Fruit fly (Drosophila melanogaster) whole organism, embryonic: Measurements from ENCODE around the gene CG1998.
A peak's percentile ranks its signal among the peaks of the same experiment; 100 is the strongest.

Source experiments
- Aef1 ChIP-seq: fragments of 200-800 bp; sonication (Bioruptor generic); IDR thresholded peaks from 3 replicates; pipeline ENCODE4 v1.3.6; 2022; ENCODE audit warnings: missing biosample characterization, missing genetic modification characterization
- CG10543 ChIP-seq: fragments of 200-800 bp; sonication (Bioruptor generic); optimal IDR thresholded peaks from 3 replicates; lab custom pipeline; 2017; ENCODE audit warnings: missing biosample characterization, mild to moderate bottlenecking, missing genetic modification characterization, moderate library complexity
- CG10654 ChIP-seq: fragments of 200-800 bp; sonication (Bioruptor generic); optimal IDR thresholded peaks from 2 replicates; lab custom pipeline; 2016; ENCODE audit warnings: missing biosample characterization, missing genetic modification characterization
- CG11456 ChIP-seq: fragments of 200-800 bp; sonication (Bioruptor generic); IDR thresholded peaks from 3 replicates; pipeline ENCODE4 v1.3.6; 2022; ENCODE audit warnings: missing biosample characterization, missing genetic modification characterization
- CG11695 ChIP-seq: fragments of 200-800 bp; sonication (Bioruptor generic); IDR thresholded peaks from 3 replicates; pipeline ENCODE4 v1.3.6; 2022; ENCODE audit warnings: missing biosample characterization, missing genetic modification characterization
- CG12155 ChIP-seq: fragments of 200-800 bp; sonication (Bioruptor generic); optimal IDR thresholded peaks from 3 replicates; lab custom pipeline; 2016; ENCODE audit warnings: missing biosample characterization, missing genetic modification characterization
- CG12236 ChIP-seq: fragments of 200-800 bp; sonication (Bioruptor generic); optimal IDR thresholded peaks from 2 replicates; lab custom pipeline; 2016; ENCODE audit warnings: missing biosample characterization, missing genetic modification characterization
- CG13894 ChIP-seq: fragments of 200-800 bp; sonication (Bioruptor generic); optimal IDR thresholded peaks from 3 replicates; lab custom pipeline; 2018; ENCODE audit warnings: missing biosample characterization, mild to moderate bottlenecking, missing genetic modification characterization, moderate library complexity
- CG14710 ChIP-seq: fragments of 200-800 bp; sonication (Bioruptor generic); optimal IDR thresholded peaks from 3 replicates; lab custom pipeline; 2019; ENCODE audit warnings: missing biosample characterization, mild to moderate bottlenecking, missing genetic modification characterization, moderate library complexity
- CG1603 ChIP-seq: fragments of 200-800 bp; sonication (Bioruptor generic); optimal IDR thresholded peaks from 2 replicates; lab custom pipeline; 2019; ENCODE audit warnings: missing biosample characterization, mild to moderate bottlenecking, missing genetic modification characterization, moderate library complexity
- CG17359 ChIP-seq: fragments of 200-800 bp; sonication (Bioruptor generic); optimal IDR thresholded peaks from 3 replicates; lab custom pipeline; 2018; ENCODE audit warnings: missing biosample characterization, mild to moderate bottlenecking, missing genetic modification characterization, moderate library complexity
- CG18476 ChIP-seq: fragments of 200-800 bp; sonication (Bioruptor generic); optimal IDR thresholded peaks from 2 replicates; lab custom pipeline; 2016; ENCODE audit warnings: missing biosample characterization, mild to moderate bottlenecking, missing genetic modification characterization
- CG31388 ChIP-seq: fragments of 200-800 bp; sonication (Bioruptor generic); optimal IDR thresholded peaks from 2 replicates; lab custom pipeline; 2016; ENCODE audit warnings: missing biosample characterization, missing genetic modification characterization
- CG32772 ChIP-seq: fragments of 200-800 bp; sonication (Bioruptor generic); IDR thresholded peaks from 2 replicates; pipeline ENCODE4 v1.3.6; 2022; ENCODE audit warnings: missing biosample characterization, missing genetic modification characterization
- CG33213 ChIP-seq: fragments of 200-800 bp; sonication (Bioruptor generic); optimal IDR thresholded peaks from 3 replicates; lab custom pipeline; 2016; ENCODE audit warnings: missing biosample characterization, missing genetic modification characterization
- CG34376 ChIP-seq: fragments of 200-800 bp; sonication (Bioruptor generic); optimal IDR thresholded peaks from 2 replicates; lab custom pipeline; 2018; ENCODE audit warnings: missing biosample characterization, mild to moderate bottlenecking, missing genetic modification characterization
- CG4404 ChIP-seq: fragments of 200-800 bp; sonication (Bioruptor generic); IDR thresholded peaks from 2 replicates; pipeline ENCODE4 v1.3.6; 2022; ENCODE audit warnings: missing biosample characterization, missing genetic modification characterization
- CG4707 ChIP-seq: fragments of 200-800 bp; sonication (Bioruptor generic); optimal IDR thresholded peaks from 2 replicates; lab custom pipeline; 2018; ENCODE audit warnings: missing biosample characterization, mild to moderate bottlenecking, missing genetic modification characterization, moderate library complexity
- CG6254 ChIP-seq: fragments of 200-800 bp; sonication (Bioruptor generic); optimal IDR thresholded peaks from 3 replicates; lab custom pipeline; 2017; ENCODE audit warnings: mild to moderate bottlenecking, missing biosample characterization, missing genetic modification reagents, missing genetic modification characterization
- CG7839 ChIP-seq: fragments of 200-800 bp; sonication (Bioruptor generic); optimal IDR thresholded peaks from 3 replicates; lab custom pipeline; 2018; ENCODE audit warnings: missing biosample characterization, mild to moderate bottlenecking, missing genetic modification characterization, moderate library complexity
- CG8290 ChIP-seq, 3 experiments: fragments of 200-800 bp; sonication (Bioruptor generic); optimal IDR thresholded peaks; 2 replicates each; lab custom pipeline; 2016 to 2019; ENCODE audit warnings: missing biosample characterization in 3 of 3, missing genetic modification characterization in 3 of 3, mild to moderate bottlenecking in 2 of 3, moderate library complexity in 1 of 3
- Elba2 ChIP-seq: fragments of 200-800 bp; sonication (Bioruptor generic); optimal IDR thresholded peaks from 3 replicates; lab custom pipeline; 2016; ENCODE audit warnings: missing biosample characterization, missing genetic modification characterization
- Hey ChIP-seq: fragments of 200-800 bp; sonication (Bioruptor generic); optimal IDR thresholded peaks from 3 replicates; lab custom pipeline; 2018; ENCODE audit warnings: missing biosample characterization, mild to moderate bottlenecking, missing genetic modification characterization
- Hsf ChIP-seq: fragments of 200-800 bp; sonication (Bioruptor generic); optimal IDR thresholded peaks from 3 replicates; lab custom pipeline; 2016; ENCODE audit warnings: missing biosample characterization, missing genetic modification characterization
- Kr ChIP-seq: fragments of 200-800 bp; sonication (Bioruptor generic); optimal IDR thresholded peaks from 2 replicates; lab custom pipeline; 2017; ENCODE audit warnings: missing biosample characterization, mild to moderate bottlenecking, missing genetic modification characterization
- MBD-R2 ChIP-seq: fragments of 200-800 bp; sonication (Bioruptor generic); IDR thresholded peaks from 2 replicates; pipeline ENCODE4 v1.3.6; 2022; ENCODE audit warnings: missing biosample characterization, missing genetic modification characterization
- MTF-1 ChIP-seq: fragments of 200-800 bp; sonication (Bioruptor generic); optimal IDR thresholded peaks from 2 replicates; lab custom pipeline; 2018; ENCODE audit warnings: missing biosample characterization, mild to moderate bottlenecking, missing genetic modification characterization, borderline replicate concordance
- NC2α ChIP-seq: fragments of 200-800 bp; sonication (Bioruptor generic); optimal IDR thresholded peaks from 2 replicates; lab custom pipeline; 2016; ENCODE audit warnings: missing biosample characterization, missing genetic modification characterization
- Pdp1 ChIP-seq, 2 experiments: fragments of 200-800 bp; sonication (Bioruptor generic); optimal IDR thresholded peaks; 3 replicates each; lab custom pipeline; 2016; ENCODE audit warnings: missing biosample characterization in 2 of 2, missing genetic modification characterization in 2 of 2, mild to moderate bottlenecking in 1 of 2, moderate library complexity in 1 of 2
- abd-A ChIP-seq: fragments of 200-800 bp; sonication (Bioruptor generic); optimal IDR thresholded peaks from 3 replicates; lab custom pipeline; 2019; ENCODE audit warnings: missing biosample characterization, mild to moderate bottlenecking, missing genetic modification characterization, moderate library complexity
- cg ChIP-seq: fragments of 200-800 bp; sonication (Bioruptor generic); optimal IDR thresholded peaks from 3 replicates; lab custom pipeline; 2019; ENCODE audit warnings: missing biosample characterization, mild to moderate bottlenecking, missing genetic modification characterization, moderate library complexity
- ci ChIP-seq: fragments of 200-800 bp; sonication (Bioruptor generic); IDR thresholded peaks from 3 replicates; pipeline ENCODE4 v1.3.6; 2022; ENCODE audit warnings: missing biosample characterization, missing genetic modification characterization
- danr ChIP-seq: fragments of 200-800 bp; sonication (Bioruptor generic); IDR thresholded peaks from 2 replicates; pipeline ENCODE4 v1.3.6; 2022; ENCODE audit warnings: missing biosample characterization, missing genetic modification characterization
- exex ChIP-seq: fragments of 200-800 bp; sonication (Bioruptor generic); optimal IDR thresholded peaks from 4 replicates; lab custom pipeline; 2018; ENCODE audit warnings: missing biosample characterization, mild to moderate bottlenecking, missing genetic modification characterization, moderate library complexity
- gce ChIP-seq: fragments of 200-800 bp; sonication (Bioruptor generic); IDR thresholded peaks from 3 replicates; pipeline ENCODE4 v1.3.6; 2022; ENCODE audit warnings: missing biosample characterization, missing genetic modification characterization
- gfzf ChIP-seq: fragments of 200-800 bp; sonication (Bioruptor generic); optimal IDR thresholded peaks from 2 replicates; lab custom pipeline; 2016; ENCODE audit warnings: missing biosample characterization, mild to moderate bottlenecking, missing genetic modification characterization, moderate library complexity
- ham ChIP-seq: fragments of 200-800 bp; sonication (Bioruptor generic); IDR thresholded peaks from 2 replicates; pipeline ENCODE4 v1.3.6; 2022; ENCODE audit warnings: missing biosample characterization, missing genetic modification characterization
- her ChIP-seq: fragments of 200-800 bp; sonication (Bioruptor generic); optimal IDR thresholded peaks from 2 replicates; lab custom pipeline; 2016; ENCODE audit warnings: missing biosample characterization, missing genetic modification characterization
- lilli ChIP-seq: fragments of 200-800 bp; sonication (Bioruptor generic); optimal IDR thresholded peaks from 3 replicates; lab custom pipeline; 2016; ENCODE audit warnings: missing biosample characterization, missing genetic modification characterization
- onecut ChIP-seq: fragments of 200-800 bp; sonication (Bioruptor generic); IDR thresholded peaks from 2 replicates; pipeline ENCODE4 v1.3.6; 2022; ENCODE audit warnings: missing biosample characterization, missing genetic modification characterization
- psq ChIP-seq: fragments of 200-800 bp; sonication (Bioruptor generic); optimal IDR thresholded peaks from 2 replicates; lab custom pipeline; 2017; ENCODE audit warnings: missing biosample characterization, missing genetic modification characterization
- sd ChIP-seq: fragments of 200-800 bp; sonication (Bioruptor generic); optimal IDR thresholded peaks from 3 replicates; lab custom pipeline; 2018; ENCODE audit warnings: missing biosample characterization, mild to moderate bottlenecking, missing genetic modification characterization, moderate library complexity
- sqz ChIP-seq: fragments of 200-800 bp; sonication (Bioruptor generic); optimal IDR thresholded peaks from 3 replicates; lab custom pipeline; 2018; ENCODE audit warnings: missing biosample characterization, mild to moderate bottlenecking, missing genetic modification characterization
- sug ChIP-seq: fragments of 200-800 bp; optimal IDR thresholded peaks from 2 replicates; lab custom pipeline; 2019; ENCODE audit warnings: missing biosample characterization, mild to moderate bottlenecking, missing genetic modification characterization, moderate library complexity
- ttk ChIP-seq: fragments of 200-800 bp; sonication (Bioruptor generic); IDR thresholded peaks from 2 replicates; pipeline ENCODE4 v2.1.2; 2022; ENCODE audit warnings: missing biosample characterization, missing genetic modification characterization
- tup ChIP-seq: fragments of 200-800 bp; sonication (Bioruptor generic); optimal IDR thresholded peaks from 2 replicates; lab custom pipeline; 2016; ENCODE audit warnings: missing biosample characterization, mild to moderate bottlenecking, missing genetic modification characterization, moderate library complexity

CG1998 gene

dm6 chrX:13401245-13401644 is 11.6 kb downstream of the CG1998 start (continued):
- TF ChIP-seq gce (GFP tag; lab: Robert Waterston, UW) (no peak), sd (tag; lab: Kevin White, UChicago) (no peak), CG1603 (peak; percentile 26), danr (no peak), CG7839 (tag; lab: Kevin White, UChicago) (peak; percentile 24), CG8290 (GFP tag; optimal IDR thresholded peaks at IDR 0.05; lab: Kevin White, UChicago) (no peak), CG8290 (tag; optimal IDR thresholded peaks at IDR 0.05; lab: Kevin White, UChicago) (no peak), CG12155 (GFP tag; lab: Kevin White, UChicago) (no peak), CG11456 (GFP tag; lab: Robert Waterston, UW) (no peak; the same call in 2 of the 3 replicates)

dm6 chrX:13397610-13398009 is 15.3 kb downstream of the CG1998 start:
- TF ChIP-seq sd (tag; lab: Kevin White, UChicago) (peak; percentile 14), CG34376 (GFP tag; lab: Kevin White, UChicago) (peak; percentile 24), Elba2 (GFP tag; lab: Kevin White, UChicago) (no peak), Hey (tag; lab: Kevin White, UChicago) (peak; percentile 56), Pdp1 (GFP tag; optimal IDR thresholded peaks at IDR 0.05; lab: Kevin White, UChicago) (peak in 1 of 2 experiments; percentile 33), sug (peak; percentile 46), CG13894 (peak; percentile 4), CG4707 (GFP tag; lab: Kevin White, UChicago) (peak; percentile 55), abd-A (peak; percentile 41), CG32772 (GFP tag; lab: Robert Waterston, UW) (peak; percentile 47; the same call in 1 of the 2 replicates), sqz (GFP tag; lab: Kevin White, UChicago) (peak; percentile 81), gfzf (no peak), CG33213 (no peak), MBD-R2 (0 out of 2 replicates have a peak, but pooled peaks have one; percentile 8), CG10543 (peak; percentile 20), lilli (GFP tag; lab: Kevin White, UChicago) (no peak), exex (tag; lab: Kevin White, UChicago) (peak; percentile 52), CG31388 (GFP tag; lab: Kevin White, UChicago) (no peak), MTF-1 (GFP tag; lab: Kevin White, UChicago) (no peak)

dm6 chrX:13396378-13397099 is 16.3 kb downstream of the CG1998 start, which contains the start of gene Bcat:
TSS of gene Bcat (plus strand) at chrX:13396899.
- TF ChIP-seq Hsf (GFP tag; lab: Kevin White, UChicago), result peak; percentile 21
- TF ChIP-seq CG14710, result peak; percentile 20
- peak; percentile 65 for TF ChIP-seq cg (GFP tag; lab: Kevin White, UChicago)
- no peak for TF ChIP-seq onecut (GFP tag; lab: Robert Waterston, UW)
- TF ChIP-seq Aef1 (GFP tag; lab: Robert Waterston, UW), result 0 out of 3 replicates have a peak, but pooled peaks have one; percentile 15
- peak; percentile 13 for TF ChIP-seq psq (GFP tag; lab: Kevin White, UChicago)
- peak; percentile 29 for TF ChIP-seq CG17359 (tag; lab: Kevin White, UChicago)
- TF ChIP-seq CG4404 (GFP tag; lab: Robert Waterston, UW), result 0 out of 2 replicates have a peak, but pooled peaks have one; percentile 25
- peak; percentile 4 for TF ChIP-seq NC2α (GFP tag; lab: Kevin White, UChicago)
- peak; percentile 28 for TF ChIP-seq CG10654
- TF ChIP-seq CG12236, result no peak
- no peak for TF ChIP-seq CG6254
- TF ChIP-seq ci, result peak; percentile 75; the same call in 2 of the 3 replicates
- TF ChIP-seq ttk, result 0 out of 2 replicates have a peak, but pooled peaks have one; percentile 32
- no peak for TF ChIP-seq Kr (GFP tag; lab: Kevin White, UChicago)
- TF ChIP-seq CG11695 (GFP tag; lab: Robert Waterston, UW), result peak; percentile 62; the same call in 2 of the 3 replicates
- no peak for TF ChIP-seq ham (GFP tag; lab: Robert Waterston, UW)
- TF ChIP-seq her, result no peak
- peak; percentile 28 for TF ChIP-seq tup (GFP tag; lab: Kevin White, UChicago)
- peak; percentile 49 for TF ChIP-seq CG18476 (GFP tag; lab: Kevin White, UChicago)
